Fruit fly (Drosophila melanogaster) whole organism, embryonic: Measurements from ENCODE around the gene BckdhA.

Experiments used
- Atf3 ChIP-seq: fragments of 200-800 bp; sonication (Bioruptor generic); optimal IDR thresholded peaks from 3 replicates; lab custom pipeline; 2016; ENCODE audit warnings: missing biosample characterization, missing genetic modification characterization
- Bdp1 ChIP-seq: fragments of 200-800 bp; sonication (Bioruptor generic); optimal IDR thresholded peaks from 3 replicates; lab custom pipeline; 2016; ENCODE audit warnings: missing biosample characterization, missing genetic modification characterization
- CG10462 ChIP-seq: fragments of 200-800 bp; sonication (Bioruptor generic); optimal IDR thresholded peaks from 2 replicates; lab custom pipeline; 2016; ENCODE audit warnings: missing biosample characterization, missing genetic modification characterization
- CG11085 ChIP-seq: fragments of 200-800 bp; sonication (Bioruptor generic); IDR thresholded peaks from 2 replicates; pipeline ENCODE4 v1.3.6; 2022; ENCODE audit warnings: missing biosample characterization, missing genetic modification characterization
- CG11456 ChIP-seq: fragments of 200-800 bp; sonication (Bioruptor generic); IDR thresholded peaks from 3 replicates; pipeline ENCODE4 v1.3.6; 2022; ENCODE audit warnings: missing biosample characterization, missing genetic modification characterization
- CG11695 ChIP-seq: fragments of 200-800 bp; sonication (Bioruptor generic); IDR thresholded peaks from 3 replicates; pipeline ENCODE4 v1.3.6; 2022; ENCODE audit warnings: missing biosample characterization, missing genetic modification characterization
- CG12299 ChIP-seq: fragments of 200-800 bp; sonication (Bioruptor generic); optimal IDR thresholded peaks from 2 replicates; lab custom pipeline; 2018; ENCODE audit warnings: missing biosample characterization, mild to moderate bottlenecking, missing genetic modification characterization
- CG12942 ChIP-seq: fragments of 200-800 bp; sonication (Bioruptor generic); optimal IDR thresholded peaks from 3 replicates; lab custom pipeline; 2016; ENCODE audit warnings: missing biosample characterization, missing genetic modification characterization
- CG14710 ChIP-seq: fragments of 200-800 bp; sonication (Bioruptor generic); optimal IDR thresholded peaks from 3 replicates; lab custom pipeline; 2019; ENCODE audit warnings: missing biosample characterization, mild to moderate bottlenecking, missing genetic modification characterization, moderate library complexity
- CG14860 ChIP-seq: fragments of 200-800 bp; sonication (Bioruptor generic); IDR thresholded peaks from 3 replicates; pipeline ENCODE4 v1.3.6; 2022; ENCODE audit warnings: missing biosample characterization, missing genetic modification characterization; ENCODE audit not compliant: partially characterized antibody
- CG15269 ChIP-seq: fragments of 200-800 bp; sonication (Bioruptor generic); optimal IDR thresholded peaks from 2 replicates; lab custom pipeline; 2018; ENCODE audit warnings: missing biosample characterization, mild to moderate bottlenecking, missing genetic modification characterization, moderate library complexity
- CG3281 ChIP-seq: fragments of 200-800 bp; sonication (Bioruptor generic); optimal IDR thresholded peaks from 3 replicates; lab custom pipeline; 2017; ENCODE audit warnings: missing biosample characterization, mild to moderate bottlenecking, missing genetic modification characterization
- CG34376 ChIP-seq: fragments of 200-800 bp; sonication (Bioruptor generic); optimal IDR thresholded peaks from 2 replicates; lab custom pipeline; 2018; ENCODE audit warnings: missing biosample characterization, mild to moderate bottlenecking, missing genetic modification characterization
- CG6272 ChIP-seq: fragments of 200-800 bp; sonication (Bioruptor generic); IDR thresholded peaks from 2 replicates; pipeline ENCODE4 v1.3.6; 2022; ENCODE audit warnings: missing biosample characterization, missing genetic modification characterization
- CG7963 ChIP-seq: fragments of 200-800 bp; sonication (Bioruptor generic); IDR thresholded peaks from 3 replicates; pipeline ENCODE4 v1.3.6; 2022; ENCODE audit warnings: missing biosample characterization, missing genetic modification characterization; ENCODE audit not compliant: partially characterized antibody
- CoRest ChIP-seq: fragments of 200-800 bp; sonication (Bioruptor generic); optimal IDR thresholded peaks from 3 replicates; lab custom pipeline; 2018; ENCODE audit warnings: missing biosample characterization, mild to moderate bottlenecking, missing genetic modification characterization, moderate library complexity
- D ChIP-seq, 2 experiments: fragments of 200-800 bp in 1 of 2; fragments of >200 bp in 1 of 2; sonication (Bioruptor generic) in 1 of 2; optimal IDR thresholded peaks; 2 replicates in 1 of 2; 3 replicates in 1 of 2; lab custom pipeline; 2017; ENCODE audit warnings: mild to moderate bottlenecking in 1 of 2, missing biosample characterization in 1 of 2, missing genetic modification characterization in 1 of 2, missing genetic modification reagents in 1 of 2
- D19B ChIP-seq: fragments of 200-800 bp; sonication (Bioruptor generic); optimal IDR thresholded peaks from 2 replicates; lab custom pipeline; 2017; ENCODE audit warnings: missing biosample characterization, mild to moderate bottlenecking, missing genetic modification characterization
- Dek ChIP-seq: fragments of 200-800 bp; sonication (Bioruptor generic); optimal IDR thresholded peaks from 3 replicates; lab custom pipeline; 2019; ENCODE audit warnings: missing biosample characterization, mild to moderate bottlenecking, missing genetic modification characterization, moderate library complexity
- Doc3 ChIP-seq: fragments of 200-800 bp; sonication (Bioruptor generic); IDR thresholded peaks from 3 replicates; pipeline ENCODE4 v1.3.6; 2022; ENCODE audit warnings: missing biosample characterization, missing genetic modification characterization; ENCODE audit not compliant: partially characterized antibody
- Drgx ChIP-seq: fragments of 200-800 bp; sonication (Bioruptor generic); IDR thresholded peaks from 2 replicates; pipeline ENCODE4 v1.3.6; 2022; ENCODE audit warnings: missing biosample characterization, missing genetic modification characterization
- Fer3 ChIP-seq: fragments of 200-800 bp; sonication (Bioruptor generic); optimal IDR thresholded peaks from 2 replicates; lab custom pipeline; 2018; ENCODE audit warnings: missing biosample characterization, mild to moderate bottlenecking, missing genetic modification characterization, moderate library complexity
- HLH3B ChIP-seq: fragments of 200-800 bp; sonication (Bioruptor generic); IDR thresholded peaks from 2 replicates; pipeline ENCODE4 v1.3.6; 2022; ENCODE audit warnings: missing biosample characterization, missing genetic modification characterization
- HLHmδ ChIP-seq: fragments of 200-800 bp; sonication (Bioruptor generic); optimal IDR thresholded peaks from 2 replicates; lab custom pipeline; 2018; ENCODE audit warnings: missing biosample characterization, mild to moderate bottlenecking, missing genetic modification characterization, moderate library complexity
- HmgZ ChIP-seq: fragments of 200-800 bp; sonication (Bioruptor generic); optimal IDR thresholded peaks from 2 replicates; lab custom pipeline; 2018; ENCODE audit warnings: missing biosample characterization, mild to moderate bottlenecking, missing genetic modification characterization
- Lpt ChIP-seq: fragments of >200 bp; optimal IDR thresholded peaks from 2 replicates; lab custom pipeline; 2018; ENCODE audit warnings: missing biosample characterization, missing genetic modification characterization
- NC2α ChIP-seq: fragments of 200-800 bp; sonication (Bioruptor generic); optimal IDR thresholded peaks from 2 replicates; lab custom pipeline; 2016; ENCODE audit warnings: missing biosample characterization, missing genetic modification characterization
- Nf-YA ChIP-seq: fragments of 200-800 bp; sonication (Bioruptor generic); IDR thresholded peaks from 2 replicates; pipeline ENCODE4 v1.3.6; 2022; ENCODE audit warnings: missing biosample characterization, missing genetic modification characterization
- Optix ChIP-seq: fragments of 200-800 bp; sonication (Bioruptor generic); IDR thresholded peaks from 3 replicates; pipeline ENCODE4 v1.3.6; 2022; ENCODE audit warnings: missing biosample characterization, missing genetic modification characterization
- PHDP ChIP-seq: fragments of 200-800 bp; sonication (Bioruptor generic); optimal IDR thresholded peaks from 3 replicates; lab custom pipeline; 2018; ENCODE audit warnings: missing biosample characterization, mild to moderate bottlenecking, missing genetic modification characterization, moderate library complexity
- Ravus ChIP-seq: fragments of 200-800 bp; sonication (Bioruptor generic); IDR thresholded peaks from 2 replicates; pipeline ENCODE4 v1.3.6; 2022; ENCODE audit warnings: missing biosample characterization, missing genetic modification characterization
- Stat92E ChIP-seq, 3 experiments: fragments of >200 bp in 2 of 3; fragments of 200-800 bp in 1 of 3; sonication (Bioruptor generic) in 1 of 3; optimal IDR thresholded peaks; 2 replicates each; lab custom pipeline; 2017 to 2019; ENCODE audit warnings: missing biosample characterization in 3 of 3, missing genetic modification characterization in 3 of 3, mild to moderate bottlenecking in 1 of 3, moderate library complexity in 1 of 3
- Trl ChIP-seq, 3 experiments: fragments of >200 bp in 2 of 3; fragments of 200-800 bp in 1 of 3; sonication (Bioruptor generic) in 1 of 3; optimal IDR thresholded peaks; 2 replicates in 1 of 3; 3 replicates in 2 of 3; lab custom pipeline; 2016 to 2017; ENCODE audit warnings: missing biosample characterization in 1 of 3, missing genetic modification characterization in 1 of 3
- ato ChIP-seq: fragments of 200-800 bp; sonication (Bioruptor generic); IDR thresholded peaks from 2 replicates; pipeline ENCODE4 v1.3.6; 2022; ENCODE audit warnings: missing biosample characterization, missing genetic modification characterization; ENCODE audit not compliant: partially characterized antibody
- bigmax ChIP-seq: fragments of 200-800 bp; sonication (Bioruptor generic); optimal IDR thresholded peaks from 2 replicates; lab custom pipeline; 2018; ENCODE audit warnings: missing biosample characterization, mild to moderate bottlenecking, missing genetic modification characterization
- cwo ChIP-seq: fragments of 200-800 bp; sonication (Bioruptor generic); optimal IDR thresholded peaks from 3 replicates; lab custom pipeline; 2017; ENCODE audit warnings: missing biosample characterization, missing genetic modification characterization, mild to moderate bottlenecking, moderate library complexity, missing genetic modification reagents
- fd96Cb ChIP-seq: fragments of 200-800 bp; sonication (Bioruptor generic); optimal IDR thresholded peaks from 2 replicates; lab custom pipeline; 2018; ENCODE audit warnings: missing biosample characterization, mild to moderate bottlenecking, missing genetic modification characterization, moderate library complexity
- gsb ChIP-seq: fragments of 200-800 bp; sonication (Bioruptor generic); IDR thresholded peaks from 2 replicates; pipeline ENCODE4 v1.3.6; 2022; ENCODE audit warnings: missing biosample characterization, missing genetic modification characterization
- inv ChIP-seq: fragments of 200-800 bp; sonication (Bioruptor generic); IDR thresholded peaks from 2 replicates; pipeline ENCODE4 v1.3.6; 2022; ENCODE audit warnings: missing biosample characterization, missing genetic modification characterization; ENCODE audit not compliant: partially characterized antibody
- nau ChIP-seq: fragments of 200-800 bp; sonication (Bioruptor generic); optimal IDR thresholded peaks from 3 replicates; lab custom pipeline; 2017; ENCODE audit warnings: missing biosample characterization, mild to moderate bottlenecking, missing genetic modification characterization, missing genetic modification reagents
- peb ChIP-seq: fragments of 200-800 bp; sonication (Bioruptor generic); IDR thresholded peaks from 2 replicates; pipeline ENCODE4 v1.3.6; 2022; ENCODE audit warnings: missing biosample characterization, missing genetic modification characterization
- pnt ChIP-seq: fragments of 200-800 bp; sonication (Bioruptor generic); optimal IDR thresholded peaks from 3 replicates; lab custom pipeline; 2016; ENCODE audit warnings: missing biosample characterization, missing genetic modification characterization
- ro ChIP-seq: fragments of 200-800 bp; sonication (Bioruptor generic); IDR thresholded peaks from 2 replicates; pipeline ENCODE4 v1.3.6; 2022; ENCODE audit warnings: missing biosample characterization, missing genetic modification characterization
- sisA ChIP-seq: fragments of 200-800 bp; sonication (Bioruptor generic); IDR thresholded peaks from 2 replicates; pipeline ENCODE4 v1.3.6; 2022; ENCODE audit warnings: missing biosample characterization, missing genetic modification characterization
- slp2 ChIP-seq: fragments of 200-800 bp; sonication (Bioruptor generic); optimal IDR thresholded peaks from 2 replicates; lab custom pipeline; 2016; ENCODE audit warnings: missing biosample characterization, missing genetic modification characterization
- so ChIP-seq: fragments of 200-800 bp; sonication (Bioruptor generic); IDR thresholded peaks from 3 replicates; pipeline ENCODE4 v1.3.6; 2022; ENCODE audit warnings: missing biosample characterization, missing genetic modification characterization
- sqz ChIP-seq: fragments of 200-800 bp; sonication (Bioruptor generic); optimal IDR thresholded peaks from 3 replicates; lab custom pipeline; 2018; ENCODE audit warnings: missing biosample characterization, mild to moderate bottlenecking, missing genetic modification characterization
- tap ChIP-seq: fragments of 200-800 bp; optimal IDR thresholded peaks from 3 replicates; lab custom pipeline; 2019; ENCODE audit warnings: missing biosample characterization, mild to moderate bottlenecking, missing genetic modification characterization, moderate library complexity
- ttk ChIP-seq: fragments of 200-800 bp; sonication (Bioruptor generic); IDR thresholded peaks from 2 replicates; pipeline ENCODE4 v2.1.2; 2022; ENCODE audit warnings: missing biosample characterization, missing genetic modification characterization
- zfh2 ChIP-seq: fragments of 200-800 bp; sonication (Bioruptor generic); optimal IDR thresholded peaks from 2 replicates; lab custom pipeline; 2016; ENCODE audit warnings: missing biosample characterization, missing genetic modification characterization

BckdhA gene

DNA sequence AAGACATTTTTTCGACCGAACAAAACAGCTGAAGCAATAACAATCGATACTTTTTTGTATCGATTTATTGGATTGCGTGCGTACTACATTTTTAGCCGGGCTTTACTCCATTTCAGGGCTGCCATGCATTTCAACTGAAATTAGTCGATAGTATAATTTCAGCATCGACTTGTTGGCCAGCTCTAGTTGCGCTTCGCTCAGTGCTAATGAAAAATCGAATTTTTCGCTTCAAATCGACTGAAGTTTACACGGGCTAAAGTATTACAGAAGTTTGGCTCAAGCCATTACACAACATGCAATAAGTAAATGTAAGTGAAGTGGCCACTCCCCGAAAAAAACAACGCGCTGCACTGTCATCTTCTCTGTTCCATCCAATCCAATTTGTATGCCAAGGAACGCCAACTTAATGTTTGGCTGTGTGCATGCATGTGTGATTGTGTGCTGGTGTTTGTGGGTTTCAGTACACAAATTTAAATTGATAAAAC is 39.7 kb upstream of the BckdhA start, which contains the start of the genes mRpL47, CG8176 and Kdm3 (continued):
- TF ChIP-seq peb (GFP tag; lab: Robert Waterston, UW) (no peak), Bdp1 (peak; percentile 58), CoRest (peak; percentile 62), fd96Cb (no peak), NC2α (GFP tag; lab: Kevin White, UChicago) (peak; percentile 32), zfh2 (peak; percentile 91), Lpt (GFP tag; lab: Kevin White, UChicago) (no peak), CG7963 (GFP tag; lab: Robert Waterston, UW) (no peak), ro (GFP tag; lab: Robert Waterston, UW) (no peak), pnt (peak; percentile 76), HLHmδ (no peak), Doc3 (GFP tag; lab: Robert Waterston, UW) (no peak), cwo (GFP tag; lab: Kevin White, UChicago) (no peak), CG6272 (GFP tag; lab: Robert Waterston, UW) (peak; percentile 73), CG11695 (GFP tag; lab: Robert Waterston, UW) (no peak), CG34376 (GFP tag; lab: Kevin White, UChicago) (peak; percentile 78), gsb (GFP tag; lab: Robert Waterston, UW) (no peak), bigmax (no peak), tap (peak; percentile 24), inv (GFP tag; lab: Robert Waterston, UW) (no peak), CG3281 (peak; percentile 42), CG14710 (tag; lab: Kevin White, UChicago) (peak; percentile 86), CG15269 (tag; lab: Kevin White, UChicago) (no peak), so (GFP tag; lab: Robert Waterston, UW) (no peak), HLH3B (GFP tag; lab: Robert Waterston, UW) (no peak), ato (GFP tag; lab: Robert Waterston, UW) (no peak), Fer3 (tag; lab: Kevin White, UChicago) (peak; percentile 60), PHDP (peak; percentile 1), HmgZ (peak; percentile 95), CG12942 (GFP tag; lab: Kevin White, UChicago) (peak; percentile 61), Ravus (GFP tag; lab: Robert Waterston, UW) (no peak), Trl (optimal IDR thresholded peaks at IDR 0.05; lab: Kevin White, UChicago) (no peak), Trl (GFP tag; optimal IDR thresholded peaks at IDR 0.05; lab: Kevin White, UChicago) (peak; percentile 79), slp2 (GFP tag; lab: Kevin White, UChicago) (peak; percentile 58), Drgx (GFP tag; lab: Robert Waterston, UW) (no peak), Dek (peak; percentile 66), Atf3 (GFP tag; lab: Kevin White, UChicago) (peak; percentile 44), Stat92E (GFP tag; optimal IDR thresholded peaks at IDR 0.05; lab: Kevin White, UChicago) (peak in 1 of 3 experiments; percentile 54), sqz (GFP tag; lab: Kevin White, UChicago) (peak; percentile 51), nau (GFP tag; lab: Kevin White, UChicago) (no peak), Optix (GFP tag; lab: Robert Waterston, UW) (no peak), CG10462 (GFP tag; lab: Kevin White, UChicago) (no peak), CG11456 (GFP tag; lab: Robert Waterston, UW) (no peak), CG12299 (tag; lab: Kevin White, UChicago) (no peak), sisA (no peak), CG14860 (no peak), CG11085 (GFP tag; lab: Robert Waterston, UW) (no peak), ttk (GFP tag; lab: Robert Waterston, UW) (no peak), Nf-YA (no peak), D (optimal IDR thresholded peaks at IDR 0.05; lab: Kevin White, UChicago) (no peak), D (GFP tag; optimal IDR thresholded peaks at IDR 0.05; lab: Kevin White, UChicago) (no peak), D19B (no peak)
